Fruit fly (Drosophila melanogaster) whole organism, embryonic: ENCODE data around the gene CG10866.

ENCODE experiments used
- CG1024 ChIP-seq: fragments of 200-800 bp; sonication (Bioruptor generic); IDR thresholded peaks from 2 replicates; pipeline ENCODE4 v1.3.6; 2022; ENCODE audit warnings: missing biosample characterization, missing genetic modification characterization
- CG10321 ChIP-seq: fragments of 200-800 bp; sonication (Bioruptor generic); IDR thresholded peaks from 2 replicates; pipeline ENCODE4 v1.3.6; 2022; ENCODE audit warnings: missing biosample characterization, missing genetic modification characterization
- CG10959 ChIP-seq: fragments of 200-800 bp; sonication (Bioruptor generic); IDR thresholded peaks from 2 replicates; pipeline ENCODE4 v1.3.6; 2022; ENCODE audit warnings: missing biosample characterization, missing genetic modification characterization
- CG11247 ChIP-seq: fragments of 200-800 bp; sonication (Bioruptor generic); IDR thresholded peaks from 2 replicates; pipeline ENCODE4 v1.3.6; 2022; ENCODE audit warnings: missing biosample characterization, missing genetic modification characterization
- CG1233 ChIP-seq: fragments of 200-800 bp; sonication (Bioruptor generic); optimal IDR thresholded peaks from 4 replicates; lab custom pipeline; 2018; ENCODE audit warnings: missing biosample characterization, mild to moderate bottlenecking, missing genetic modification characterization
- CG14860 ChIP-seq: fragments of 200-800 bp; sonication (Bioruptor generic); IDR thresholded peaks from 3 replicates; pipeline ENCODE4 v1.3.6; 2022; ENCODE audit warnings: missing biosample characterization, missing genetic modification characterization; ENCODE audit not compliant: partially characterized antibody
- CG17912 ChIP-seq: fragments of 200-800 bp; sonication (Bioruptor generic); optimal IDR thresholded peaks from 2 replicates; lab custom pipeline; 2018; ENCODE audit warnings: missing biosample characterization, mild to moderate bottlenecking, missing genetic modification characterization
- CG18764 ChIP-seq: fragments of 200-800 bp; sonication (Bioruptor generic); optimal IDR thresholded peaks from 3 replicates; lab custom pipeline; 2016; ENCODE audit warnings: missing biosample characterization, missing genetic modification characterization
- CG2120 ChIP-seq: fragments of 200-800 bp; sonication (Bioruptor generic); optimal IDR thresholded peaks from 3 replicates; lab custom pipeline; 2016; ENCODE audit warnings: missing biosample characterization, missing genetic modification characterization
- CG3065 ChIP-seq: fragments of 200-800 bp; sonication (Bioruptor generic); optimal IDR thresholded peaks from 2 replicates; lab custom pipeline; 2016; ENCODE audit warnings: missing biosample characterization, missing genetic modification characterization
- CG3838 ChIP-seq: fragments of 200-800 bp; sonication (Bioruptor generic); optimal IDR thresholded peaks from 3 replicates; lab custom pipeline; 2016; ENCODE audit warnings: missing biosample characterization, missing genetic modification characterization
- CG4282 ChIP-seq: fragments of 200-800 bp; sonication (Bioruptor generic); optimal IDR thresholded peaks from 2 replicates; lab custom pipeline; 2016; ENCODE audit warnings: missing biosample characterization, missing genetic modification characterization
- CG4707 ChIP-seq: fragments of 200-800 bp; sonication (Bioruptor generic); optimal IDR thresholded peaks from 2 replicates; lab custom pipeline; 2018; ENCODE audit warnings: missing biosample characterization, mild to moderate bottlenecking, missing genetic modification characterization, moderate library complexity
- CG6689 ChIP-seq: fragments of 200-800 bp; sonication (Bioruptor generic); IDR thresholded peaks from 2 replicates; pipeline ENCODE4 v1.3.6; 2022; ENCODE audit warnings: missing biosample characterization, missing genetic modification characterization
- CG6791 ChIP-seq: fragments of 200-800 bp; sonication (Bioruptor generic); IDR thresholded peaks from 3 replicates; pipeline ENCODE4 v1.3.6; 2022; ENCODE audit warnings: missing biosample characterization, missing genetic modification characterization; ENCODE audit not compliant: partially characterized antibody
- CG7372 ChIP-seq: fragments of 200-800 bp; sonication (Bioruptor generic); IDR thresholded peaks from 2 replicates; pipeline ENCODE4 v1.3.6; 2022; ENCODE audit warnings: missing biosample characterization, missing genetic modification characterization
- CG8359 ChIP-seq: fragments of 200-800 bp; sonication (Bioruptor generic); optimal IDR thresholded peaks from 2 replicates; lab custom pipeline; 2017; ENCODE audit warnings: missing biosample characterization, mild to moderate bottlenecking, missing genetic modification characterization, borderline replicate concordance
- CG9727 ChIP-seq: fragments of 200-800 bp; sonication (Bioruptor generic); optimal IDR thresholded peaks from 3 replicates; lab custom pipeline; 2017; ENCODE audit warnings: missing biosample characterization, mild to moderate bottlenecking, missing genetic modification characterization
- D19B ChIP-seq: fragments of 200-800 bp; sonication (Bioruptor generic); optimal IDR thresholded peaks from 2 replicates; lab custom pipeline; 2017; ENCODE audit warnings: missing biosample characterization, mild to moderate bottlenecking, missing genetic modification characterization
- Dbx ChIP-seq: fragments of 200-800 bp; sonication (Bioruptor generic); IDR thresholded peaks from 3 replicates; pipeline ENCODE4 v1.3.6; 2022; ENCODE audit warnings: missing biosample characterization, missing genetic modification characterization
- Dip3 ChIP-seq: fragments of 200-800 bp; sonication (Bioruptor generic); optimal IDR thresholded peaks from 3 replicates; lab custom pipeline; 2016; ENCODE audit warnings: missing biosample characterization, missing genetic modification characterization
- Mad ChIP-seq: fragments of 200-800 bp; sonication (Bioruptor generic); optimal IDR thresholded peaks from 2 replicates; lab custom pipeline; 2016; ENCODE audit warnings: missing biosample characterization, missing genetic modification characterization
- Mrtf ChIP-seq: fragments of 200-800 bp; sonication (Bioruptor generic); IDR thresholded peaks from 3 replicates; pipeline ENCODE4 v1.3.6; 2022; ENCODE audit warnings: missing biosample characterization, missing genetic modification characterization
- Oaz ChIP-seq: fragments of 200-800 bp; sonication (Bioruptor generic); IDR thresholded peaks from 2 replicates; pipeline ENCODE4 v1.3.6; 2022; ENCODE audit warnings: missing biosample characterization, missing genetic modification characterization
- Ravus ChIP-seq: fragments of 200-800 bp; sonication (Bioruptor generic); IDR thresholded peaks from 2 replicates; pipeline ENCODE4 v1.3.6; 2022; ENCODE audit warnings: missing biosample characterization, missing genetic modification characterization
- Xbp1 ChIP-seq: fragments of 200-800 bp; sonication (Bioruptor generic); optimal IDR thresholded peaks from 3 replicates; lab custom pipeline; 2016; ENCODE audit warnings: missing biosample characterization, mild to moderate bottlenecking, missing genetic modification characterization
- Xrp1 ChIP-seq: fragments of 200-800 bp; sonication (Bioruptor generic); IDR thresholded peaks from 2 replicates; pipeline ENCODE4 v1.3.6; 2022; ENCODE audit warnings: missing biosample characterization, missing genetic modification characterization
- ac ChIP-seq: fragments of 200-800 bp; sonication (Bioruptor generic); optimal IDR thresholded peaks from 3 replicates; lab custom pipeline; 2017; ENCODE audit warnings: missing biosample characterization, mild to moderate bottlenecking, missing genetic modification characterization
- ap ChIP-seq: fragments of 200-800 bp; sonication (Bioruptor generic); IDR thresholded peaks from 2 replicates; pipeline ENCODE4 v1.3.6; 2022; ENCODE audit warnings: missing biosample characterization, missing genetic modification characterization
- bcd ChIP-seq: fragments of 200-800 bp; sonication (Bioruptor generic); optimal IDR thresholded peaks from 2 replicates; lab custom pipeline; 2017; ENCODE audit warnings: missing biosample characterization, mild to moderate bottlenecking, missing genetic modification characterization
- bsh ChIP-seq, 2 experiments: fragments of 200-800 bp; sonication (Bioruptor generic); optimal IDR thresholded peaks; 2 replicates each; lab custom pipeline; 2017 to 2018; ENCODE audit warnings: mild to moderate bottlenecking in 2 of 2, missing biosample characterization in 2 of 2, missing genetic modification characterization in 2 of 2, moderate library complexity in 1 of 2
- croc ChIP-seq: fragments of 200-800 bp; sonication (Bioruptor generic); conservative IDR thresholded peaks from 3 replicates; pipeline ENCODE4 v1.3.6; 2022; ENCODE audit warnings: missing biosample characterization, missing genetic modification characterization
- hkb ChIP-seq, 2 experiments: fragments of 200-800 bp in 1 of 2; fragments of >200 bp in 1 of 2; sonication (Bioruptor generic) in 1 of 2; IDR thresholded peaks in 1 of 2; optimal IDR thresholded peaks in 1 of 2; 2 replicates each; pipeline versions ENCODE4 v1.3.6 to Lab custom; 2017 to 2022; ENCODE audit warnings: missing biosample characterization in 1 of 2, missing genetic modification characterization in 1 of 2
- inv ChIP-seq: fragments of 200-800 bp; sonication (Bioruptor generic); IDR thresholded peaks from 2 replicates; pipeline ENCODE4 v1.3.6; 2022; ENCODE audit warnings: missing biosample characterization, missing genetic modification characterization; ENCODE audit not compliant: partially characterized antibody
- jigr1 ChIP-seq: fragments of 200-800 bp; sonication (Bioruptor generic); IDR thresholded peaks from 3 replicates; pipeline ENCODE4 v1.3.6; 2022; ENCODE audit warnings: missing biosample characterization, missing genetic modification characterization
- kni ChIP-seq: fragments of 200-800 bp; sonication (Bioruptor generic); optimal IDR thresholded peaks from 3 replicates; lab custom pipeline; 2017; ENCODE audit warnings: mild to moderate bottlenecking, missing biosample characterization, missing genetic modification reagents, missing genetic modification characterization
- knrl ChIP-seq: fragments of 200-800 bp; sonication (Bioruptor generic); IDR thresholded peaks from 3 replicates; pipeline ENCODE4 v1.3.6; 2022; ENCODE audit warnings: missing biosample characterization, missing genetic modification characterization; ENCODE audit not compliant: partially characterized antibody
- mirr ChIP-seq: fragments of 200-800 bp; sonication (Bioruptor generic); optimal IDR thresholded peaks from 3 replicates; lab custom pipeline; 2018; ENCODE audit warnings: missing biosample characterization, mild to moderate bottlenecking, missing genetic modification characterization
- otp ChIP-seq: fragments of 200-800 bp; sonication (Bioruptor generic); IDR thresholded peaks from 3 replicates; pipeline ENCODE4, ENCODE4 v1.3.6; 2022; ENCODE audit warnings: missing biosample characterization, missing genetic modification characterization
- p53 ChIP-seq: fragments of 200-800 bp; sonication (Bioruptor generic); optimal IDR thresholded peaks from 2 replicates; lab custom pipeline; 2016; ENCODE audit warnings: missing biosample characterization, missing genetic modification characterization
- ranshi ChIP-seq: fragments of 200-800 bp; sonication (Bioruptor generic); IDR thresholded peaks from 2 replicates; pipeline ENCODE4 v1.3.6; 2022; ENCODE audit warnings: missing biosample characterization, missing genetic modification characterization
- ro ChIP-seq: fragments of 200-800 bp; sonication (Bioruptor generic); IDR thresholded peaks from 2 replicates; pipeline ENCODE4 v1.3.6; 2022; ENCODE audit warnings: missing biosample characterization, missing genetic modification characterization
- sc ChIP-seq, 3 experiments: fragments of >200 bp in 2 of 3; fragments of 200-800 bp in 1 of 3; sonication (Bioruptor generic) in 1 of 3; optimal IDR thresholded peaks; 2 replicates in 2 of 3; 3 replicates in 1 of 3; lab custom pipeline; 2017; ENCODE audit warnings: mild to moderate bottlenecking in 1 of 3, missing biosample characterization in 1 of 3, missing genetic modification characterization in 1 of 3, missing genetic modification reagents in 1 of 3
- scrt ChIP-seq: fragments of 200-800 bp; sonication (Bioruptor generic); optimal IDR thresholded peaks from 2 replicates; lab custom pipeline; 2018; ENCODE audit warnings: missing biosample characterization, mild to moderate bottlenecking, missing genetic modification characterization, moderate library complexity
- seq ChIP-seq: fragments of 200-800 bp; sonication (Bioruptor generic); IDR thresholded peaks from 2 replicates; pipeline ENCODE4 v1.3.6; 2022; ENCODE audit warnings: missing biosample characterization, missing genetic modification characterization
- ssp ChIP-seq: fragments of 200-800 bp; sonication (Bioruptor generic); IDR thresholded peaks from 2 replicates; pipeline ENCODE4 v1.3.6; 2022; ENCODE audit warnings: missing biosample characterization, missing genetic modification characterization
- tll ChIP-seq, 2 experiments: fragments of 200-800 bp in 1 of 2; fragments of >200 bp in 1 of 2; sonication (Bioruptor generic) in 1 of 2; optimal IDR thresholded peaks; 2 replicates each; lab custom pipeline; 2017 to 2019; ENCODE audit warnings: missing biosample characterization in 2 of 2, missing genetic modification characterization in 2 of 2, mild to moderate bottlenecking in 1 of 2, moderate library complexity in 1 of 2
- trem ChIP-seq: fragments of 200-800 bp; optimal IDR thresholded peaks from 3 replicates; lab custom pipeline; 2019; ENCODE audit warnings: missing biosample characterization, mild to moderate bottlenecking, missing genetic modification characterization, moderate library complexity
- yki ChIP-seq: fragments of >200 bp; optimal IDR thresholded peaks from 3 replicates; lab custom pipeline; 2018

CG10866 gene

DNA sequence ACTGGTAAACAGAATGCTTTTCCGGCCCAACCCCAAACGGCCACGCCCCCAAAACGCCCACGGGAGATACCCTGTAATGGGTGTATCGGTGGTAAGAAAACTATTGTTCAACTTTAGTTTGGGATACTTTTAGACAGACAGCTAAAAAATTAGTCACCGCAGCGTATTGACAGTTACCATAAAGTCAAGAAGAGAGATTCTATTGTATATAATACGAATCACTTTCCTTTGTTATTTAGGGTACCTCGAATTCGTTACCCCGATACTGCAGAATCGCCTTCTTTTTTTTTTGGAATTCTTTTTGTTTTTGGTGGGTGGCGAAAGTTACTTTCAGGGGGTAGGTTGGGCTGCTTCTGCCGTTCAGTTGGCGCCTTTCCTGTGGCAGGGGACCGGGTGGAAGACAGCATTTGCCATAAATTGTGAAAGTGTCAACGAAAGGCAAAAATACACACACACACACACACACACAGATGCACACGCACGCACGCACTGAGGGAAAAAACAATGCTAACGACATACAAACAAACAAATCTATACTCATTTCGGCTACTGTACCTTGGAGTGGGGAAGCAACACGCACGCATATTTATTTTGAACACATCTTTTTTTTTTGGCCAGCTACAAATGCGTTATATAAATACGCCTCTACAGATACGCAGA is 32.7 kb upstream of the CG10866 start (continued):
- TF ChIP-seq CG17912 (GFP tag; lab: Kevin White, UChicago) (no peak), CG6689 (GFP tag; lab: Robert Waterston, UW) (peak; percentile 37; the same call in 1 of the 2 replicates), inv (GFP tag; lab: Robert Waterston, UW) (no peak), CG4707 (no peak), Ravus (GFP tag; lab: Robert Waterston, UW) (no peak), Xbp1 (peak; percentile 42), CG10959 (GFP tag; lab: Robert Waterston, UW) (no peak), scrt (GFP tag; lab: Kevin White, UChicago) (peak; percentile 71), Dbx (GFP tag; lab: Robert Waterston, UW) (no peak), kni (no peak), CG8359 (no peak), ssp (GFP tag; lab: Robert Waterston, UW) (no peak), CG11247 (no peak), D19B (GFP tag; lab: Kevin White, UChicago) (peak; percentile 85), CG3065 (GFP tag; lab: Kevin White, UChicago) (peak; percentile 14), p53 (GFP tag; lab: Kevin White, UChicago) (no peak), croc (GFP tag; lab: Robert Waterston, UW) (no peak), CG1024 (GFP tag; lab: Robert Waterston, UW) (no peak), CG10321 (GFP tag; lab: Robert Waterston, UW) (no peak), Xrp1 (GFP tag; lab: Robert Waterston, UW) (peak; percentile 52; the same call in 1 of the 2 replicates), ac (no peak), yki (lab: Kevin White, UChicago) (no peak), mirr (GFP tag; lab: Kevin White, UChicago) (no peak), sc (optimal IDR thresholded peaks at IDR 0.05; lab: Kevin White, UChicago) (no peak), sc (GFP tag; optimal IDR thresholded peaks at IDR 0.05; lab: Kevin White, UChicago) (no peak), Mad (GFP tag; lab: Kevin White, UChicago) (peak; percentile 2), knrl (GFP tag; lab: Robert Waterston, UW) (no peak), jigr1 (GFP tag; lab: Robert Waterston, UW) (no peak), otp (GFP tag; lab: Robert Waterston, UW) (0 out of 3 replicates have a peak, but pooled peaks have one; percentile 40), bsh (GFP tag; optimal IDR thresholded peaks at IDR 0.05; lab: Kevin White, UChicago) (peak in 1 of 2 experiments; percentile 60), hkb (optimal IDR thresholded peaks at IDR 0.05; lab: Kevin White, UChicago) (no peak), hkb (GFP tag; IDR thresholded peaks at IDR 0.05; lab: Robert Waterston, UW) (0 out of 2 replicates have a peak, but pooled peaks have one; percentile 24), ranshi (GFP tag; lab: Robert Waterston, UW) (0 out of 2 replicates have a peak, but pooled peaks have one; percentile 29), Mrtf (GFP tag; lab: Robert Waterston, UW) (0 out of 3 replicates have a peak, but pooled peaks have one; percentile 13), Oaz (GFP tag; lab: Robert Waterston, UW) (no peak), tll (GFP tag; optimal IDR thresholded peaks at IDR 0.05; lab: Kevin White, UChicago) (no peak), ap (GFP tag; lab: Robert Waterston, UW) (no peak), CG4282 (GFP tag; lab: Kevin White, UChicago) (no peak), CG2120 (peak; percentile 76), CG7372 (GFP tag; lab: Robert Waterston, UW) (no peak), trem (tag; lab: Kevin White, UChicago) (no peak), CG14860 (GFP tag; lab: Robert Waterston, UW) (no peak), Dip3 (GFP tag; lab: Kevin White, UChicago) (peak; percentile 32), seq (GFP tag; lab: Robert Waterston, UW) (no peak), CG1233 (GFP tag; lab: Kevin White, UChicago) (peak; percentile 15), CG18764 (GFP tag; lab: Kevin White, UChicago) (no peak), CG9727 (GFP tag; lab: Kevin White, UChicago) (peak; percentile 57), CG6791 (GFP tag; lab: Robert Waterston, UW) (no peak), CG3838 (GFP tag; lab: Kevin White, UChicago) (no peak), bcd (GFP tag; lab: Kevin White, UChicago) (peak; percentile 39), ro (GFP tag; lab: Robert Waterston, UW) (no peak)
